Fruit fly (Drosophila melanogaster): Measurements from ENCODE around the gene Prps.

Gene Prps

DNA sequence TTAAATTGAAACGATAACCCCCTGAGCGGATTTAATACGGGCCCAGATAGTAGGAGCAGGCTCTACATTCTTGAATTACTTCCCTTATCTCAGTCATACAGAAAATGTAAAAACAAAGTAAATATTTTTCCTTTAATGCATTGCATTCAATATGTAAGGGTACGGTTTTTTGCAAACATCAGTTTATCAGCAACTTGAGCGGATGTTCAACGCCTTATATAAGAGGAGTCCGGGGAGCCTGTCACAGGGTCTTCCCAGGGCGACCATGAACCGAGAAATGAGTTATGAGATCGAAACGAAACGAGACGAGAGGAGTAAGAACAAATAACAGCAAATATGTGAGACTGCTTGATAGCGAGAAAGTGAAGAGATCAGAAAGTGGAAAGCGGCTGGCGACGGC, 20.1 kb upstream of the Prps start:
- TF ChIP-seq Rel (GFP tag; optimal IDR thresholded peaks at IDR 0.05) (no peak), Rel (tag; optimal IDR thresholded peaks at IDR 0.05) (peak; percentile 90), h (GFP tag; optimal IDR thresholded peaks at IDR 0.05) (no peak), dmrt93B (GFP tag; optimal IDR thresholded peaks at IDR 0.05) (no peak), sage (GFP tag; optimal IDR thresholded peaks at IDR 0.05) (no peak)

DNA sequence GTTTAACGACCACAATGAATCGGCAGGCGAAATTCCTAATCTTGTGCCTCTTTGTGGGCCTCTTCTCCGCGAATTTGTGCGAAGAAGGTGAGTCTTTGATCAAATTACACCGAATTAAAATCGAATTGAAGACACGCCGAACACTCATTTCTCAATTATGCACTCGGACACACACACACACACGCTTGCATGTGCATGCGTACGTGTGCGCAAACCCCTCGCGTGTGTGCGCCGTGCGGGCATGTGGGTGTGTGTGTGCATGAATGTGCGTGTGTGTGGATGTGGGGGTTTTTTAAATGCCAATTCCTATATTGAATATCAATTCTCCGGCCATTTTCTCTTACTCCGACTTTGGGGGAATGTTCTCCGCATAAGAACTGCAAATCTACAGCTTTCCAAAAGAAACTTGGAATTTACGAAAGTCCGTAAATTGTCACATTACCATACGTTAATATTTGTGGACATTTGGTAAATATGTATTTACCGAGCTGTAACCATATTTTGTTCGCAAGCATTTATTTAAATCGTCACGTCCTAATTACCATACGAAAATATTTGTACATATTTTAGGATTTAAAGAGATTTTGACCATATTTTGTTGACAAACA, 18.1 kb upstream of the Prps start:
- TF ChIP-seq Dfd (GFP tag; optimal IDR thresholded peaks at IDR 0.05) (no peak), CG9705 (GFP tag; optimal IDR thresholded peaks at IDR 0.05) (no peak), tai (GFP tag; optimal IDR thresholded peaks at IDR 0.05) (no peak), Hr83 (GFP tag; optimal IDR thresholded peaks at IDR 0.05; ENCODE audit: poor library complexity, severe bottlenecking) (peak; percentile 57), ey (GFP tag; optimal IDR thresholded peaks at IDR 0.05) (no peak), jim (GFP tag; optimal IDR thresholded peaks at IDR 0.05) (no peak), Hnf4 (GFP tag; optimal IDR thresholded peaks at IDR 0.05) (no peak), CrebA (GFP tag; optimal IDR thresholded peaks at IDR 0.05; ENCODE audit: borderline replicate concordance) (no peak), Hr78 (GFP tag; optimal IDR thresholded peaks at IDR 0.05) (no peak), fru (GFP tag; optimal IDR thresholded peaks at IDR 0.05) (no peak), HLH106 (tag; optimal IDR thresholded peaks at IDR 0.05) (no peak), dsf (GFP tag; optimal IDR thresholded peaks at IDR 0.05; ENCODE audit: borderline replicate concordance) (no peak), OdsH (GFP tag; optimal IDR thresholded peaks at IDR 0.05) (no peak), Dif (GFP tag; optimal IDR thresholded peaks at IDR 0.05; ENCODE audit: partially characterized antibody) (peak; percentile 36), GATAd (GFP tag; optimal IDR thresholded peaks at IDR 0.05) (no peak), rgr (GFP tag; optimal IDR thresholded peaks at IDR 0.05) (no peak), foxo (GFP tag; optimal IDR thresholded peaks at IDR 0.05) (no peak), sv (GFP tag; optimal IDR thresholded peaks at IDR 0.05) (no peak), h (GFP tag; optimal IDR thresholded peaks at IDR 0.05) (no peak), CG32264 (GFP tag; optimal IDR thresholded peaks at IDR 0.05) (no peak), Vsx2 (GFP tag; optimal IDR thresholded peaks at IDR 0.05; ENCODE audit: partially characterized antibody) (no peak), sage (GFP tag; optimal IDR thresholded peaks at IDR 0.05) (no peak), dmrt93B (GFP tag; optimal IDR thresholded peaks at IDR 0.05) (no peak), dl (GFP tag; optimal IDR thresholded peaks at IDR 0.05; ENCODE audit: insufficient read depth in 1 of 2, partially characterized antibody in 2 of 2) (no peak), N (GFP tag; optimal IDR thresholded peaks at IDR 0.05) (no peak), lola (GFP tag; optimal IDR thresholded peaks at IDR 0.05) (no peak), usp (GFP tag; optimal IDR thresholded peaks at IDR 0.05) (no peak), Rel (GFP tag; optimal IDR thresholded peaks at IDR 0.05) (no peak), Rel (tag; optimal IDR thresholded peaks at IDR 0.05) (peak; percentile 100), woc (GFP tag; optimal IDR thresholded peaks at IDR 0.05) (no peak), Sp1 (GFP tag; optimal IDR thresholded peaks at IDR 0.05) (no peak), Mio (GFP tag; optimal IDR thresholded peaks at IDR 0.05) (no peak), br (GFP tag; optimal IDR thresholded peaks at IDR 0.05) (no peak), Myc (optimal IDR thresholded peaks at IDR 0.05) (no peak), Abd-B (GFP tag; optimal IDR thresholded peaks at IDR 0.05) (peak; percentile 34)

DNA sequence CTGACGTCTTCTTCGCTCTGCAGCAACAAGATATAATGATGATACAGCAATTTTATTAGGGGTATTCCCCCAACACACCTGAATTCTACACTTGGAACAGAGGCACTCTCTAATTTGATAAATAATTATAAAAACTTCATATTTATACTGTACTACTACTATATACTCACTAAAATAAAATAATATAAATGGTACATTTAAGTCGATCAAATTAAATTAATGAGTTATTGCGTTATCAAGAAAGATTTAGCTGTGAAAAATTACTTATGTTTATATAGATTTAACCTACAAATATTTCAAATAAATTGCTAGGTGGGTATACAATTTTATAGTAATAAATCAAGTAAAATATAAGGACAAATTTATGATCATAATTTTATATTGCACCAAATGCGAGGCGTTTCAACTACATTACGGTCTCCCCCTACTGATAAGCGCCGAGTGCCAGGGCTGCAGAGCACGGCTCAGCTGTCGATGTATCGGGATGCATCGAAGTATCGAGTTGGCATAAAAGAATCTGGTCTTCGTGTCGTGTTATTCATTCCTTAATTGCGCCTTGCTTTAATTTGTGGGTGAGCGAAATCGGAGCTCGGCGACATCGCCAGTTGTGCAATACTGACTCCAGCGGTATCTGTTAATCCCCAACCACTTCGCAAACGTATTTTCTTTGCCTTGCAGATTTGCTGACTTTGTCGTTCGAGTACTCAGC, 17.5 kb upstream of the Prps start, which contains the start of gene vsg:
vsg (plus strand) TSS at position 497 of the 709 bp plus-strand sequence.
- TF ChIP-seq rgr (GFP tag; optimal IDR thresholded peaks at IDR 0.05) (peak; percentile 62), Dfd (GFP tag; optimal IDR thresholded peaks at IDR 0.05) (peak; percentile 30), foxo (GFP tag; optimal IDR thresholded peaks at IDR 0.05) (peak in 1 of 2 experiments; percentile 76), Myc (optimal IDR thresholded peaks at IDR 0.05) (peak; percentile 4), CrebA (GFP tag; optimal IDR thresholded peaks at IDR 0.05; ENCODE audit: borderline replicate concordance) (no peak), h (GFP tag; optimal IDR thresholded peaks at IDR 0.05) (peak; percentile 38), sv (GFP tag; optimal IDR thresholded peaks at IDR 0.05) (peak; percentile 75), OdsH (GFP tag; optimal IDR thresholded peaks at IDR 0.05) (peak; percentile 60), HLH106 (tag; optimal IDR thresholded peaks at IDR 0.05) (peak; percentile 87), br (GFP tag; optimal IDR thresholded peaks at IDR 0.05) (no peak), CG9705 (GFP tag; optimal IDR thresholded peaks at IDR 0.05) (peak; percentile 51), ey (GFP tag; optimal IDR thresholded peaks at IDR 0.05) (peak; percentile 55), N (GFP tag; optimal IDR thresholded peaks at IDR 0.05) (peak; percentile 9), woc (GFP tag; optimal IDR thresholded peaks at IDR 0.05) (peak; percentile 47), Dif (GFP tag; optimal IDR thresholded peaks at IDR 0.05; ENCODE audit: partially characterized antibody) (no peak), Hr78 (GFP tag; optimal IDR thresholded peaks at IDR 0.05) (no peak), Hr83 (GFP tag; optimal IDR thresholded peaks at IDR 0.05; ENCODE audit: poor library complexity, severe bottlenecking) (peak; percentile 69), Sp1 (GFP tag; optimal IDR thresholded peaks at IDR 0.05) (peak; percentile 82), psq (GFP tag; optimal IDR thresholded peaks at IDR 0.05) (peak; percentile 62), fru (GFP tag; optimal IDR thresholded peaks at IDR 0.05) (peak; percentile 44), dmrt93B (GFP tag; optimal IDR thresholded peaks at IDR 0.05) (peak; percentile 70), dl (GFP tag; optimal IDR thresholded peaks at IDR 0.05; ENCODE audit: insufficient read depth in 1 of 2, partially characterized antibody in 2 of 2) (no peak)
